Fruit fly (Drosophila melanogaster) whole organism, prepupa: Measurements from ENCODE around the gene CG1951.

Source experiments
- Blimp-1 ChIP-seq: fragments of 200-800 bp; sonication (Bioruptor generic); optimal IDR thresholded peaks from 3 replicates; lab custom pipeline; 2017; ENCODE audit warnings: missing biosample characterization, missing genetic modification characterization, mild to moderate bottlenecking, moderate library complexity, missing genetic modification reagents
- CG11902 ChIP-seq: fragments of 200-800 bp; sonication (Bioruptor generic); optimal IDR thresholded peaks from 3 replicates; lab custom pipeline; 2016; ENCODE audit warnings: missing biosample characterization, missing genetic modification characterization
- CG16779 ChIP-seq: fragments of 200-800 bp; sonication (Bioruptor generic); optimal IDR thresholded peaks from 3 replicates; lab custom pipeline; 2017; ENCODE audit warnings: missing biosample characterization, mild to moderate bottlenecking, missing genetic modification characterization
- CG3032 ChIP-seq: fragments of 200-800 bp; optimal IDR thresholded peaks from 2 replicates; lab custom pipeline; 2019; ENCODE audit warnings: missing biosample characterization, mild to moderate bottlenecking, missing genetic modification characterization, moderate library complexity
- CG4318 ChIP-seq: fragments of 200-800 bp; sonication (Bioruptor generic); optimal IDR thresholded peaks from 3 replicates; lab custom pipeline; 2017; ENCODE audit warnings: missing biosample characterization, mild to moderate bottlenecking, missing genetic modification characterization
- CG6276 ChIP-seq: fragments of 200-800 bp; sonication (Bioruptor generic); optimal IDR thresholded peaks from 2 replicates; lab custom pipeline; 2017; ENCODE audit warnings: missing biosample characterization, mild to moderate bottlenecking, missing genetic modification characterization
- CG6808 ChIP-seq: fragments of 200-800 bp; sonication (Bioruptor generic); optimal IDR thresholded peaks from 3 replicates; lab custom pipeline; 2017; ENCODE audit warnings: missing biosample characterization, missing genetic modification characterization, mild to moderate bottlenecking, moderate library complexity, missing genetic modification reagents
- CG8632 ChIP-seq: fragments of 200-800 bp; sonication (Bioruptor generic); optimal IDR thresholded peaks from 3 replicates; lab custom pipeline; 2016; ENCODE audit warnings: missing biosample characterization, missing genetic modification characterization
- CG9139 ChIP-seq: fragments of 200-800 bp; sonication (Bioruptor generic); optimal IDR thresholded peaks from 3 replicates; lab custom pipeline; 2017; ENCODE audit warnings: missing biosample characterization, mild to moderate bottlenecking, missing genetic modification characterization
- Eip78C ChIP-seq: fragments of 200-800 bp; sonication (Bioruptor generic); peaks from one replicate; lab custom pipeline; 2016; ENCODE audit warnings: missing biosample characterization, missing genetic modification characterization
- Eip93F ChIP-seq: fragments of 200-800 bp; sonication (Bioruptor generic); optimal IDR thresholded peaks from 2 replicates; lab custom pipeline; 2016; ENCODE audit warnings: missing biosample characterization, mild to moderate bottlenecking, missing genetic modification characterization
- Ets96B ChIP-seq: fragments of 200-800 bp; optimal IDR thresholded peaks from 2 replicates; lab custom pipeline; 2019; ENCODE audit warnings: missing biosample characterization, mild to moderate bottlenecking, missing genetic modification characterization, moderate library complexity
- Hr38 ChIP-seq: sonication (Bioruptor generic); optimal IDR thresholded peaks from 2 replicates; lab custom pipeline; 2016; ENCODE audit warnings: missing biosample characterization, missing genetic modification characterization
- Hr39 ChIP-seq: fragments of 200-800 bp; sonication (Bioruptor generic); optimal IDR thresholded peaks from 2 replicates; lab custom pipeline; 2016; ENCODE audit warnings: missing biosample characterization, missing genetic modification characterization
- Hr4 ChIP-seq: fragments of 200-800 bp; sonication (Bioruptor generic); optimal IDR thresholded peaks from 3 replicates; lab custom pipeline; 2016; ENCODE audit warnings: missing biosample characterization, missing genetic modification characterization
- Met ChIP-seq: fragments of 200-800 bp; sonication (Bioruptor generic); optimal IDR thresholded peaks from 3 replicates; lab custom pipeline; 2016; ENCODE audit warnings: missing biosample characterization, missing genetic modification characterization
- Sox102F ChIP-seq: fragments of 200-800 bp; sonication (Bioruptor generic); optimal IDR thresholded peaks from 2 replicates; lab custom pipeline; 2016; ENCODE audit warnings: missing biosample characterization, mild to moderate bottlenecking, missing genetic modification characterization
- Sox15 ChIP-seq: fragments of 200-800 bp; sonication (Bioruptor generic); optimal IDR thresholded peaks from 3 replicates; lab custom pipeline; 2016; ENCODE audit warnings: missing biosample characterization, missing genetic modification characterization
- achi ChIP-seq: fragments of 200-800 bp; sonication (Bioruptor generic); optimal IDR thresholded peaks from 3 replicates; lab custom pipeline; 2016; ENCODE audit warnings: missing biosample characterization, missing genetic modification characterization
- acj6 ChIP-seq: fragments of 200-800 bp; sonication (Bioruptor generic); optimal IDR thresholded peaks from 3 replicates; lab custom pipeline; 2016; ENCODE audit warnings: missing biosample characterization, missing genetic modification characterization
- dac ChIP-seq: fragments of 200-800 bp; sonication (Bioruptor generic); optimal IDR thresholded peaks from 2 replicates; lab custom pipeline; 2017; ENCODE audit warnings: missing biosample characterization, mild to moderate bottlenecking, missing genetic modification characterization
- eg ChIP-seq: fragments of 200-800 bp; sonication (Bioruptor generic); IDR thresholded peaks from 3 replicates; pipeline ENCODE4 v1.3.6; 2022; ENCODE audit warnings: missing biosample characterization, missing genetic modification characterization
- esn ChIP-seq: fragments of 200-800 bp; sonication (Bioruptor generic); optimal IDR thresholded peaks from 2 replicates; lab custom pipeline; 2016; ENCODE audit warnings: missing biosample characterization, mild to moderate bottlenecking, missing genetic modification characterization, moderate library complexity
- fd85E ChIP-seq: fragments of 200-800 bp; sonication (Bioruptor generic); optimal IDR thresholded peaks from 3 replicates; lab custom pipeline; 2016; ENCODE audit warnings: missing biosample characterization, missing genetic modification characterization
- fkh ChIP-seq: fragments of 200-800 bp; sonication (Bioruptor generic); optimal IDR thresholded peaks from 3 replicates; lab custom pipeline; 2017; ENCODE audit warnings: missing biosample characterization, mild to moderate bottlenecking, missing genetic modification characterization, moderate library complexity
- lz ChIP-seq: fragments of 200-800 bp; sonication (Bioruptor generic); optimal IDR thresholded peaks from 3 replicates; lab custom pipeline; 2016; ENCODE audit warnings: missing biosample characterization, missing genetic modification characterization
- net ChIP-seq: fragments of 200-800 bp; sonication (Bioruptor generic); optimal IDR thresholded peaks from 3 replicates; lab custom pipeline; 2016; ENCODE audit warnings: missing biosample characterization, missing genetic modification characterization
- pdm3 ChIP-seq: fragments of 200-800 bp; sonication (Bioruptor generic); optimal IDR thresholded peaks from 3 replicates; lab custom pipeline; 2016; ENCODE audit warnings: missing biosample characterization, missing genetic modification characterization
- salr ChIP-seq, 2 experiments: fragments of 200-800 bp; sonication (Bioruptor generic); optimal IDR thresholded peaks; 3 replicates each; lab custom pipeline; 2016 to 2018; ENCODE audit warnings: missing biosample characterization in 2 of 2, missing genetic modification characterization in 2 of 2, mild to moderate bottlenecking in 1 of 2

Gene CG1951

DNA sequence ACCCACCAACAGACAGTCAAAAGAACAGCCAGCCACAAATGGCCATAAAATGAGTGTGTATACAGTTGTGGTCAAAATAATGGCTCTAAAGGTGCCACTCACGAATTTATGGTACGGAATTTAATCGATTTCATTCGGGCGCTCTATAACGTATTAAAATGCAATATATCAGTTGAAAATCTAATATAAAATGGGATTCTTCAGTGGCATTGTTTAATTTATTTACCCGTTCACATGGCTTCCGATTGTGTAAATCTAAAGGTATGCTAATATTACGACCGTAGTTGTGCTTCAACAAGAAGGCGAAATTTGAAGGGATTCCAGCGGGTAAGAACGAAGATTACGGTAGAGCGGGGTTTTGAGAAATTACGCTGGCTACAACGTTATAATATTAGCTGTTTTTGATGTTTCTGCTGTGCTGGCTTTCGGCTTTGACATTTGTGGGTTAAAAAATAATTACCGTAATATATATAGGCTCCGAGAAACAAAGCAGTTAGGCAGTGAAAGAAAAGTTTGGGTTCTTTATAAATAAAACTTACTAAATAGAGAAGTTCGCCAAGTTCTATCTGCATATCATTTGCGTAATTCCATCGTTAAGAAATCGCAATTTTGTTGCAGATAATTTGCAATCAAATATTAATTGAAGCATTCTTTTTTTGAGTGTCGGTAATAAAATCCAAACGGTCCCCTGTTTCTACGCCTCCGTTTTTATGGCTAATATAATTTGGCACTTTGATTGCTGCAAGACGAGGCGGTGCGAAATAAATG lies 48.8 kb downstream of the CG1951 start (continued):
- peak; percentile 43 for TF ChIP-seq Sox102F
- TF ChIP-seq eg (GFP tag; lab: Robert Waterston, UW), result peak; percentile 29; the same call in 1 of the 3 replicates
- TF ChIP-seq CG16779, result no peak
- peak; percentile 80 for TF ChIP-seq Eip78C (GFP tag; lab: Kevin White, UChicago)
- peak; percentile 9 for TF ChIP-seq Hr4 (GFP tag; lab: Kevin White, UChicago)
- TF ChIP-seq esn (GFP tag; lab: Kevin White, UChicago), result peak; percentile 65
- no peak for TF ChIP-seq Hr38 (GFP tag; lab: Kevin White, UChicago)
- no peak for TF ChIP-seq achi (GFP tag; lab: Kevin White, UChicago)
- peak; percentile 8 for TF ChIP-seq CG6276 (GFP tag; lab: Kevin White, UChicago)

dm6 chr3R:29076609-29077008 lies 49.6 kb downstream of the CG1951 start:
- TF ChIP-seq net (GFP tag; lab: Kevin White, UChicago) (no peak), lz (GFP tag; lab: Kevin White, UChicago) (no peak), CG11902 (GFP tag; lab: Kevin White, UChicago) (no peak), Hr39 (GFP tag; lab: Kevin White, UChicago) (no peak), acj6 (GFP tag; lab: Kevin White, UChicago) (no peak), CG9139 (no peak), CG3032 (no peak), dac (GFP tag; lab: Kevin White, UChicago) (no peak), Met (GFP tag; lab: Kevin White, UChicago) (no peak), Sox102F (no peak), pdm3 (GFP tag; lab: Kevin White, UChicago) (no peak), salr (GFP tag; optimal IDR thresholded peaks at IDR 0.05; lab: Kevin White, UChicago) (no peak), Ets96B (tag; lab: Kevin White, UChicago) (no peak), CG6808 (no peak)

DNA sequence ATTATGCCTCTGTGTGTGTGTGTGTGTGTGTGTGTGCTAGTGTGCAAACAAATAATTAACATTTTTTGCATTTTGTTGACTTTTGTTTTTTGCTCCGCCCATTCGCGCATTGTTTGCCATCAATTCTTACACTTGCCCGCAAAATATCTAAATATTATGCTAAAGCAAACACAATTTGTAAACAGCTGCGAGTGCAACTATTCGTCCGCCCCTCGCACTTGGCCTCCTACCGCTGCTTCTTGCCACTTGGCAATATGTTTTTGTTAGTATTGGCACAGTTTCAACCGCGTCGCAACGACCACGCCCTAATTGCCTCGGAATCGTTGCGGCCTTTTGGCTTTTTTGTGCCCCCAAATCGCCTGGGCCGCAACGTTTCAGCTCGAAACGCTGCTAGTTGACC lies 50.5 kb downstream of the CG1951 start:
- TF ChIP-seq Eip93F (no peak), Hr4 (GFP tag; lab: Kevin White, UChicago) (no peak), lz (GFP tag; lab: Kevin White, UChicago) (no peak), Eip78C (GFP tag; lab: Kevin White, UChicago) (peak; percentile 25), fkh (GFP tag; lab: Kevin White, UChicago) (peak; percentile 70), Blimp-1 (GFP tag; lab: Kevin White, UChicago) (no peak), Sox15 (GFP tag; lab: Kevin White, UChicago) (no peak), CG4318 (no peak), fd85E (GFP tag; lab: Kevin White, UChicago) (no peak), eg (GFP tag; lab: Robert Waterston, UW) (0 out of 3 replicates have a peak, but pooled peaks have one; percentile 35), CG8632 (no peak), pdm3 (GFP tag; lab: Kevin White, UChicago) (no peak)
